Worm (Caenorhabditis elegans) whole organism, midembryonic: ENCODE data around the gene degt-1.

Experiments used
- med-1 ChIP-seq: sonication (generic microtip); optimal IDR thresholded peaks from 2 replicates; lab custom pipeline; 2017; ENCODE audit warnings: missing genetic modification characterization, mild to moderate bottlenecking, missing compliant biosample characterization, antibody characterized with exemption, missing genetic modification reagents; ENCODE audit not compliant: insufficient read depth
- tab-1 ChIP-seq: fragments of 200-800 bp; sonication (Bioruptor generic); IDR thresholded peaks from 2 replicates; pipeline ENCODE4 v1.3.6; 2022; ENCODE audit warnings: missing genetic modification characterization, missing compliant biosample characterization

ce11 chrV:10514271-10514670 lies 25.9 kb upstream of the degt-1 start, which contains the start of gene dmsr-8:
- TF ChIP-seq med-1 (GFP tag; lab: Kevin White, UChicago) (no peak), tab-1 (GFP tag; lab: Robert Waterston, UW) (no peak)
